Worm (Caenorhabditis elegans) whole organism, mixed stage, embryonic: ENCODE measurements around the gene C28D4.5.

Experiments
- bed-3 ChIP-seq: fragments of 200-800 bp; sonication (Bioruptor generic); optimal IDR thresholded peaks from 3 replicates; lab custom pipeline; 2018; ENCODE audit warnings: mild to moderate bottlenecking, missing genetic modification characterization, moderate library complexity, missing compliant biosample characterization
- blmp-1 ChIP-seq: fragments of 150-350 bp; optimal IDR thresholded peaks from 2 replicates; lab custom pipeline; 2014; ENCODE audit warnings: missing biosample characterization, missing genetic modification characterization
- ceh-43 ChIP-seq: fragments of 200-800 bp; sonication (Bioruptor generic); optimal IDR thresholded peaks from 2 replicates; lab custom pipeline; 2018; ENCODE audit warnings: mild to moderate bottlenecking, missing genetic modification characterization, moderate library complexity, missing compliant biosample characterization
- ceh-83 ChIP-seq: fragments of 200-800 bp; sonication (Bioruptor generic); optimal IDR thresholded peaks from 2 replicates; lab custom pipeline; 2018; ENCODE audit warnings: mild to moderate bottlenecking, missing genetic modification characterization, missing compliant biosample characterization
- ces-1 ChIP-seq: fragments of 150-350 bp; optimal IDR thresholded peaks from 2 replicates; lab custom pipeline; 2014; ENCODE audit warnings: missing biosample characterization, missing genetic modification reagents, missing genetic modification characterization
- cnd-1 ChIP-seq: fragments of 200-800 bp; sonication (Bioruptor generic); optimal IDR thresholded peaks from 2 replicates; lab custom pipeline; 2018; ENCODE audit warnings: mild to moderate bottlenecking, missing genetic modification characterization, missing compliant biosample characterization
- drap-1 ChIP-seq: fragments of 200-800 bp; sonication (Bioruptor generic); optimal IDR thresholded peaks from 3 replicates; lab custom pipeline; 2018; ENCODE audit warnings: mild to moderate bottlenecking, missing genetic modification characterization, missing compliant biosample characterization
- elt-1 ChIP-seq: sonication (generic microtip); optimal IDR thresholded peaks from 2 replicates; lab custom pipeline; 2017; ENCODE audit warnings: missing genetic modification characterization, mild to moderate bottlenecking, missing compliant biosample characterization, antibody characterized with exemption, moderate library complexity, borderline replicate concordance; ENCODE audit not compliant: insufficient read depth
- elt-3 ChIP-seq: fragments of 150-350 bp; optimal IDR thresholded peaks from 2 replicates; lab custom pipeline; 2014; ENCODE audit warnings: missing biosample characterization, missing genetic modification characterization
- flh-1 ChIP-seq: fragments of 200-800 bp; sonication (Bioruptor generic); optimal IDR thresholded peaks from 2 replicates; lab custom pipeline; 2018; ENCODE audit warnings: mild to moderate bottlenecking, missing genetic modification characterization, moderate library complexity, missing compliant biosample characterization
- ham-2 ChIP-seq: fragments of 200-800 bp; sonication (Bioruptor generic); optimal IDR thresholded peaks from 2 replicates; lab custom pipeline; 2018; ENCODE audit warnings: mild to moderate bottlenecking, missing genetic modification characterization, missing compliant biosample characterization
- lin-13 ChIP-seq: fragments of 150-350 bp; optimal IDR thresholded peaks from 2 replicates; lab custom pipeline; 2014; ENCODE audit warnings: missing biosample characterization, missing genetic modification characterization
- lin-32 ChIP-seq: fragments of 200-800 bp; sonication (Bioruptor generic); optimal IDR thresholded peaks from 2 replicates; lab custom pipeline; 2018; ENCODE audit warnings: mild to moderate bottlenecking, missing genetic modification characterization, missing compliant biosample characterization
- lsy-2 ChIP-seq: fragments of 150-350 bp; optimal IDR thresholded peaks from 2 replicates; lab custom pipeline; 2014; ENCODE audit warnings: missing biosample characterization, missing genetic modification characterization
- mab-5 ChIP-seq: fragments of 150-350 bp; optimal IDR thresholded peaks from 2 replicates; lab custom pipeline; 2014; ENCODE audit warnings: missing biosample characterization, missing genetic modification characterization
- mep-1 ChIP-seq: fragments of 150-350 bp; optimal IDR thresholded peaks from 2 replicates; lab custom pipeline; 2017; ENCODE audit warnings: missing biosample characterization, missing genetic modification reagents, missing genetic modification characterization, inconsistent platforms
- mls-2 ChIP-seq: sonication (generic microtip); optimal IDR thresholded peaks from 2 replicates; lab custom pipeline; 2016; ENCODE audit warnings: mild to moderate bottlenecking, missing genetic modification characterization, moderate library complexity, missing compliant biosample characterization
- nhr-12 ChIP-seq: fragments of 150-350 bp; optimal IDR thresholded peaks from 2 replicates; lab custom pipeline; 2014; ENCODE audit warnings: missing biosample characterization, missing genetic modification characterization
- nhr-2 ChIP-seq: fragments of 150-350 bp; optimal IDR thresholded peaks from 2 replicates; lab custom pipeline; 2014; ENCODE audit warnings: missing biosample characterization, missing genetic modification characterization
- nhr-237 ChIP-seq: fragments of 150-350 bp; optimal IDR thresholded peaks from 2 replicates; lab custom pipeline; 2014; ENCODE audit warnings: missing biosample characterization, missing genetic modification characterization
- nhr-28 ChIP-seq: fragments of 150-350 bp; optimal IDR thresholded peaks from 2 replicates; lab custom pipeline; 2014; ENCODE audit warnings: missing biosample characterization, missing genetic modification characterization
- nhr-76 ChIP-seq: sonication (generic microtip); optimal IDR thresholded peaks from 2 replicates; lab custom pipeline; 2017; ENCODE audit warnings: missing biosample characterization, missing genetic modification characterization
- pha-4 ChIP-seq: fragments of 150-350 bp; optimal IDR thresholded peaks from 2 replicates; lab custom pipeline; 2018; ENCODE audit warnings: missing biosample characterization, missing genetic modification reagents, missing genetic modification characterization
- sem-2 ChIP-seq: fragments of 200-800 bp; sonication (Bioruptor generic); optimal IDR thresholded peaks from 2 replicates; lab custom pipeline; 2018; ENCODE audit warnings: mild to moderate bottlenecking, missing genetic modification characterization, missing compliant biosample characterization
- snpc-4 ChIP-seq: fragments of 150-350 bp; optimal IDR thresholded peaks from 2 replicates; lab custom pipeline; 2014; ENCODE audit warnings: missing biosample characterization, missing genetic modification characterization
- sptf-1 ChIP-seq: sonication (generic microtip); optimal IDR thresholded peaks from 2 replicates; lab custom pipeline; 2017; ENCODE audit warnings: mild to moderate bottlenecking, missing genetic modification characterization, moderate library complexity, missing compliant biosample characterization
- tbx-8 ChIP-seq: fragments of 200-800 bp; sonication (Bioruptor generic); optimal IDR thresholded peaks from 2 replicates; lab custom pipeline; 2018; ENCODE audit warnings: mild to moderate bottlenecking, missing genetic modification characterization, moderate library complexity, missing compliant biosample characterization
- unc-120 ChIP-seq: sonication (generic microtip); optimal IDR thresholded peaks from 2 replicates; lab custom pipeline; 2017; ENCODE audit warnings: missing genetic modification characterization, missing compliant biosample characterization; ENCODE audit not compliant: poor library complexity, severe bottlenecking
- unc-39 ChIP-seq: fragments of 150-350 bp; optimal IDR thresholded peaks from 2 replicates; lab custom pipeline; 2014; ENCODE audit warnings: missing biosample characterization, missing genetic modification characterization
- unc-62 ChIP-seq: fragments of 150-350 bp; optimal IDR thresholded peaks from 2 replicates; lab custom pipeline; 2014; ENCODE audit warnings: missing biosample characterization, missing genetic modification reagents, missing genetic modification characterization
- zip-8 ChIP-seq: fragments of 150-350 bp; optimal IDR thresholded peaks from 2 replicates; lab custom pipeline; 2014; ENCODE audit warnings: missing biosample characterization, missing genetic modification characterization
- ztf-11 ChIP-seq: fragments of 150-350 bp; optimal IDR thresholded peaks from 2 replicates; lab custom pipeline; 2014; ENCODE audit warnings: missing biosample characterization, missing genetic modification characterization

Gene C28D4.5

DNA sequence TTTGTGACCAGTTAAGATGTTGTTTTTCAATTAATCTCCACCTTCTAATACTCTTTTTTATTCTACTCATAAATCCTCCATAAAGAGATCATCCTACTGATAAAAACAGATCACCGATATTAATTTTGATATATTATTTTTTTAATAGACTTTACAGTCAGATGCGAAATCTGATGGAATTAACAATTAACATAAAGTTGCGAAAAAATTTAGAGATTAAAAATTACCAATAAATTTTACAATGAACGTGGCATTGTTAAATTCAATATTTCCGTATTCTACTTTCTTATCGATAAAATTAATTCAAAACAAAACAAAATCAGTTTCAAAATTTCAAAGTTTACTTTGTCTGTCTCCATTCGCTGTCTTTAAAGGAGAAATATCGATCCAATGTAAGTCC, 33.9 kb downstream of the C28D4.5 start, which contains the start of gene K01H12.4:
Gene K01H12.4, plus strand, starts transcription at position 301 of the 400 bp plus-strand sequence.
- TF ChIP-seq lin-13 (no peak), ceh-43 (GFP tag; lab: Kevin White, UChicago) (no peak), ceh-83 (no peak), elt-1 (no peak), sem-2 (GFP tag; lab: Kevin White, UChicago) (no peak), elt-3 (tag; lab: Kevin White, UChicago) (no peak), pha-4 (tag; lab: Kevin White, UChicago) (no peak), mab-5 (tag; lab: Kevin White, UChicago) (no peak), zip-8 (tag; lab: Kevin White, UChicago) (no peak), nhr-12 (tag; lab: Kevin White, UChicago) (no peak), tbx-8 (GFP tag; lab: Kevin White, UChicago) (no peak)

DNA sequence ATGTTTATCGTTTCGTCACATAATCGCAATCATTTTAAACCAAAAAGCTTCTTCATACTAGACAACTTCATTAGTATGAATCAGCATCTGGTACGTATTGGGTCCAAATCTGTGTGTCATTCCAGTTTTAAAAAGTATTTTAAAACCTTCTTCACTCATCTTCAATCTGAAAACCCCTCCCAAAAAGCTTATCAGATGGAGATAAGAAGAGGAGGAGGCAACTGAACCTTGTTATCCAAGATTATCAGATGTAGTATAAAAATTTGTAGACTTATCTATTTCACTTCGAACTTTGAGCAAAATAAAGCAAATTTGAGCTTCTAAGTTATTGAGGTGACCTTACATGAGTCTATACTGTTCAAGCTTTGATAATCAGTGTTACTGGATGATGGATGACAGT, 36.8 kb downstream of the C28D4.5 start, which contains the start of gene nhr-38:
Gene nhr-38, plus strand, starts transcription at position 301 of the 400 bp plus-strand sequence.
- TF ChIP-seq blmp-1 (tag; lab: Kevin White, UChicago) = no peak
- no peak for TF ChIP-seq nhr-76
- no peak for TF ChIP-seq unc-120 (tag; lab: Kevin White, UChicago)
- no peak for TF ChIP-seq elt-3 (tag; lab: Kevin White, UChicago)
- no peak for TF ChIP-seq mep-1 (tag; lab: Kevin White, UChicago)
- TF ChIP-seq drap-1 (GFP tag; lab: Kevin White, UChicago) = no peak
- no peak for TF ChIP-seq snpc-4 (tag; lab: Kevin White, UChicago)
- no peak for TF ChIP-seq lin-32 (GFP tag; lab: Kevin White, UChicago)
- TF ChIP-seq ham-2 (GFP tag; lab: Kevin White, UChicago) = no peak
- no peak for TF ChIP-seq ceh-43 (GFP tag; lab: Kevin White, UChicago)
- no peak for TF ChIP-seq mls-2 (tag; lab: Kevin White, UChicago)

DNA sequence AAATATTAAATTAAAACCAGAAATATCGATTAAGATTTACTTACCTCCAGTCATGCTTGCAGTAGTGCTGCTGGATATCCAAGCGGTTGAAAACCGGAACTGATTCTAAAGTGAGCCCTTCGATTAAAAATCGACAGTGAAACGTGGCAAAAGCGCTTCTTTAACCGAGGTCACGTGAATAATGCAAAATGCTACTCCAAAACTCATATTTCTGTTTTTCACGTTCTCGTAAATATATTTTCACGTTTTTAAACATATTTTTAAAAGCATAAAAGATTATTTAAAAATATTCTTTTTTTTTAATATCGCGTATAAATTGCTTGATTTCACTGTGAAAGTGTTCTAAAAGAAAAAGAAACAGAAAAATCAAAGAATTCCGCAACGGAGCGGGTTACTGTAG, 37.5 kb downstream of the C28D4.5 start, which contains the start of gene ant-1.3:
Gene ant-1.3, minus strand, starts transcription at position 101 of the 400 bp plus-strand sequence.
- no peak for TF ChIP-seq sptf-1 (tag; lab: Kevin White, UChicago)
- no peak for TF ChIP-seq lin-32 (GFP tag; lab: Kevin White, UChicago)
- TF ChIP-seq mls-2 (tag; lab: Kevin White, UChicago) = no peak
- no peak for TF ChIP-seq bed-3
- TF ChIP-seq ztf-11 = no peak
- TF ChIP-seq mab-5 (tag; lab: Kevin White, UChicago) = no peak
- TF ChIP-seq unc-39 (tag; lab: Kevin White, UChicago) = no peak
- no peak for TF ChIP-seq tbx-8 (GFP tag; lab: Kevin White, UChicago)
- no peak for TF ChIP-seq nhr-12 (tag; lab: Kevin White, UChicago)
- no peak for TF ChIP-seq lin-13
- TF ChIP-seq blmp-1 (tag; lab: Kevin White, UChicago) = no peak

DNA sequence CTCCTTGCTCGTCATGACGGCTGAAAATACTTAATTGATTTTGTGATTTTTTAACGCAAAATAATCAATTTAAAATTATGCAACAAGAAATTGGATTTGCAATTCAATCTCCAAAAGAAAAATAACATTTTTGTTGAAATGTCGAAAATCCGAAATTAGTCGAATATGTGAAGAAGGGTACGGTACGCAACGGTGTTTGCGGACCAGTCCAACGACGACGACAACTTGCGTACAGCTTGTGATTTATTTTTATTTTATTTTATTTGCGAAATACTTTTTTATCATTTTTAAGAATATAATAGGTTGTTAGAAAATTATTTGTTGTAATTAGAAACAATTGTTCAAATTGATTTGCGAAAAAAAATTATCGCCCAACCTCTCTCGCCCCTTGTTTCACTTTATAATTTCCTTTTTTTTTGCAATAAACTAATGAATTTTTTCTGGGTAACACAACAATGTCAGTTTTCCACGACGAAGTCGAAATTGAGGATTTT, 39.9 kb downstream of the C28D4.5 start, which contains the start of the genes dcaf-1 and dph-3:
Gene dcaf-1, minus strand, starts transcription at position 20 of the 494 bp plus-strand sequence.
Gene dph-3, plus strand, starts transcription at position 444 of the 494 bp plus-strand sequence.
- TF ChIP-seq drap-1 (GFP tag; lab: Kevin White, UChicago) = no peak
- TF ChIP-seq cnd-1 = no peak
- no peak for TF ChIP-seq flh-1 (GFP tag; lab: Kevin White, UChicago)
- TF ChIP-seq mep-1 (tag; lab: Kevin White, UChicago) = peak; percentile 57
- TF ChIP-seq blmp-1 (tag; lab: Kevin White, UChicago) = no peak
- no peak for TF ChIP-seq bed-3
- TF ChIP-seq ztf-11 = no peak
- TF ChIP-seq nhr-237 (tag; lab: Kevin White, UChicago) = no peak
- peak; percentile 97 for TF ChIP-seq lsy-2 (tag; lab: Kevin White, UChicago)
- TF ChIP-seq ham-2 (GFP tag; lab: Kevin White, UChicago) = no peak
- no peak for TF ChIP-seq lin-32 (GFP tag; lab: Kevin White, UChicago)
- TF ChIP-seq nhr-2 (tag; lab: Kevin White, UChicago) = no peak
- no peak for TF ChIP-seq mls-2 (tag; lab: Kevin White, UChicago)
- no peak for TF ChIP-seq unc-39 (tag; lab: Kevin White, UChicago)
- no peak for TF ChIP-seq nhr-76

DNA sequence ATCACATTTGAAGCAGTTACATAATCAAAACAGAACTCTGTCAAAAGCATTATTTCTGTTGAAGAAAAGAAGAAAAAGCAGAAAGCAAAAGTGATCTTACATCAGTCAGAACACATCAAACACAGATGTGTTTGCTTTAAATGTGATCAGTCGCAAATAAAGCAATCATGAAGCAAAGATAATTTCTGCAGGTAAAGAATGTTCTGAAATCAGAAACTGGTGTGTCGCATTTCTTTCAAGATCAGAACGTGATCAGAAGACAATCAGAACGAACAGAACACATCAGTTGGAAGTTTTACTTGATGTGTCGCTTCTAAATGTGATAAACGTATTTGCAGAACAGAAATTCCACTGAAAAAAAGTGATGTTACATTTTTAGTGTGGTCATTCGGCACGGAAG, 47.6 kb downstream of the C28D4.5 start:
- TF ChIP-seq nhr-28 (no peak), flh-1 (GFP tag; lab: Kevin White, UChicago) (no peak), nhr-237 (tag; lab: Kevin White, UChicago) (no peak), drap-1 (GFP tag; lab: Kevin White, UChicago) (no peak), lin-13 (no peak), ces-1 (GFP tag; lab: Kevin White, UChicago) (no peak), unc-62 (GFP tag; lab: Kevin White, UChicago) (no peak)
